Worm (Caenorhabditis elegans): Measurements from ENCODE around the gene kcc-2.

Gene kcc-2

DNA sequence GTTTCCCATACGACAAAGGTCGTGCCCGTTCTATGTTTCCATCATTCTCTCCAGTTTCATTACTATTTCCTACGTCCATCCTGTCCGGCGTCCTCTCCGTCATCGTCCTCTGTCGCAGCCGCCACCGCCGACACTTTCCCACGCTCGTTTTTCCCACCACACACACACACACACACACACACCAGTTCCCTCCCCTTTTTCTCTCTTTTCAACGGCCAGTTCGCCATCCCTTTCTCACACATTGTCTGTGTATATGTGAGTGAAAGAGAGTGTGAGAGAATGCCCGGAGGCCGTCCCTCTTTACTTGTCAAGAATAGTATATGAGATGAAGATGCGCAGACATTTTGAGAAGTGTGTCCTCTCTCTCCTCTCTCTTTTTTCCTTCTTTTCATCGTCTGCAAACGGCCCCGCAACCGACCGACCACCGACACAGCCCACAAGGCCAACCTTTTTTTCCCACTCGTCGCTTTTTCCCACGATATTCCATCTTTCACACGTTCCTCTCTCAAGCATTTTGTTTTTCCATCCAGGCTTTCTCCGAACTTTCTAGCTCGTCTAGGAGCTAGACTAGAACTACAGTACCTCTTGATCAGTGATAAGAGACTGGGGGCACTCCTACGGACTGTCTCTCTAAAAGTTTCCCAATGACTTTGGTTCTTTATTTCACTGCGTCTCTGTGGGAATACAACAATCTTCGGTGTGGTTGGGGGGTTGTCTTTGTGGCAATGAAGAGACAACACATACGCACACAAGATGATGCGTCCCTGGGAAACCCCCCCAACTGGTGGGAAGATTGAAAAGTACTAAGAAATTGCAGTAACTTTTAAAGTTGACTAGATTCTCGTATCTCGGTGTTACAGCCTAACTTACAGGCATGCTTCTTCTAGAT lies 56.5 kb downstream of the kcc-2 start (continued):
- TF ChIP-seq grh-1 (GFP tag; IDR thresholded peaks at IDR 0.05) (peak; percentile 70), nhr-19 (GFP tag; conservative IDR thresholded peaks at IDR 0.05) (peak; percentile 67), elt-3 (tag; optimal IDR thresholded peaks at IDR 0.05) (peak; percentile 22 to 54 (median 42)), nhr-20 (tag; optimal IDR thresholded peaks at IDR 0.05) (peak; percentile 91), C04F5.9 (tag; optimal IDR thresholded peaks at IDR 0.05) (no peak), mdl-1 (tag; optimal IDR thresholded peaks at IDR 0.05) (peak in 1 of 2 experiments; percentile 81)

DNA sequence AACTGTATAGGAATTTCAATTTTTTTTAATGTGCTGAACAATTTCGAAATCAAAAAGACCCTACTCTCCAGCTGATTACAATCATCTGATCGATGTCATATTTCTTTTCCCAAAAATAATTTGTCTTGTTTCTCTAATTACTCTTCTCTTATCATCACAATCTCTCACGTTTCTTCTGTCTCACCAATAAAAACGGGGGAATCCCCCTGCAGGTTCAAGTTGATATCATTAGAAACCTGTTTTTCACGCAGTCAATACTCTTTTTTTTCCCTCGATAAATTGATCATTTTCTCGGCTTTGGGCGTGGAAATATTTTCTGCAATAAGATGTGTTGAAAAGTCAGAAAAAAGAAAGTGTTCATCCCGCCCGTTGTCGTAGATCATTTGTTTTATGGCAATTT lies 59.0 kb downstream of the kcc-2 start:
- TF ChIP-seq C04F5.9 (tag; optimal IDR thresholded peaks at IDR 0.05) (no peak), unc-30 (tag; optimal IDR thresholded peaks at IDR 0.05) (no peak), snu-23 (GFP tag; optimal IDR thresholded peaks at IDR 0.05) (peak; percentile 60), efl-1 (optimal IDR thresholded peaks at IDR 0.05) (peak; percentile 7 to 19), efl-1 (GFP tag; optimal IDR thresholded peaks at IDR 0.05 in 1 of 2) (peak in 1 of 2 experiments; percentile 45), lin-14 (GFP tag; optimal IDR thresholded peaks at IDR 0.05) (peak; percentile 83), hlh-17 (GFP tag; optimal IDR thresholded peaks at IDR 0.05; ENCODE audit: borderline replicate concordance) (no peak), fos-1 (tag; optimal IDR thresholded peaks at IDR 0.05) (no peak), lin-13 (GFP tag; optimal IDR thresholded peaks at IDR 0.05) (no peak), sptf-1 (tag; optimal IDR thresholded peaks at IDR 0.05) (no peak), elt-3 (tag; optimal IDR thresholded peaks at IDR 0.05) (peak; percentile 52 to 95 (median 86)), nhr-19 (GFP tag; conservative IDR thresholded peaks at IDR 0.05) (peak; percentile 58), ztf-4 (tag; optimal IDR thresholded peaks at IDR 0.05) (no peak), unc-86 (tag; optimal IDR thresholded peaks at IDR 0.05) (no peak), unc-62 (GFP tag; optimal IDR thresholded peaks at IDR 0.05) (no peak), nhr-71 (tag; optimal IDR thresholded peaks at IDR 0.05) (peak; percentile 81), blmp-1 (tag; optimal IDR thresholded peaks at IDR 0.05) (peak; percentile 89), ceh-82 (tag; optimal IDR thresholded peaks at IDR 0.05) (no peak), ceh-90 (tag; optimal IDR thresholded peaks at IDR 0.05) (no peak), nhr-85 (tag) (peak; percentile 98), C16A3.4 (tag; optimal IDR thresholded peaks at IDR 0.05) (peak; percentile 24), efl-3 (GFP tag; optimal IDR thresholded peaks at IDR 0.05) (no peak), grh-1 (GFP tag; IDR thresholded peaks at IDR 0.05) (peak; percentile 87), jun-1 (tag; optimal IDR thresholded peaks at IDR 0.05) (no peak), tbx-2 (tag; optimal IDR thresholded peaks at IDR 0.05) (peak; percentile 58), pqm-1 (tag; optimal IDR thresholded peaks at IDR 0.05) (peak; percentile 4), nhr-90 (tag; optimal IDR thresholded peaks at IDR 0.05; ENCODE audit: poor library complexity) (peak; percentile 77), lir-3 (tag; optimal IDR thresholded peaks at IDR 0.05; ENCODE audit: poor library complexity) (no peak), mdl-1 (tag; optimal IDR thresholded peaks at IDR 0.05) (peak in 1 of 2 experiments; percentile 56), isw-1 (GFP tag; IDR thresholded peaks at IDR 0.05) (no peak), ceh-88 (GFP tag; IDR thresholded peaks at IDR 0.05) (no peak), lin-35 (GFP tag; optimal IDR thresholded peaks at IDR 0.05) (peak in 1 of 2 experiments; percentile 68), hpl-2 (GFP tag; optimal IDR thresholded peaks at IDR 0.05) (no peak), ceh-8 (GFP tag; optimal IDR thresholded peaks at IDR 0.05) (no peak), xbp-1 (tag; optimal IDR thresholded peaks at IDR 0.05) (no peak), alr-1 (tag; optimal IDR thresholded peaks at IDR 0.05; ENCODE audit: borderline replicate concordance) (no peak), nhr-76 (tag; optimal IDR thresholded peaks at IDR 0.05) (no peak), aha-1 (tag; optimal IDR thresholded peaks at IDR 0.05) (no peak), unc-130 (tag; optimal IDR thresholded peaks at IDR 0.05) (peak; percentile 41), skn-1 (tag; optimal IDR thresholded peaks at IDR 0.05) (peak; percentile 69), irx-1 (tag; optimal IDR thresholded peaks at IDR 0.05) (no peak), C34B4.2 (tag; optimal IDR thresholded peaks at IDR 0.05) (no peak), dsc-1 (tag; optimal IDR thresholded peaks at IDR 0.05) (no peak), vab-15 (tag; optimal IDR thresholded peaks at IDR 0.05) (peak; percentile 90), sup-37 (GFP tag; optimal IDR thresholded peaks at IDR 0.05) (no peak), sox-4 (tag; optimal IDR thresholded peaks at IDR 0.05) (no peak), ceh-63 (GFP tag; optimal IDR thresholded peaks at IDR 0.05) (no peak)

Data from whole organism, L1 larva.